Worm (Caenorhabditis elegans) whole organism, L3 larva: ENCODE measurements around the gene T24C2.5.

Experiments
- ZK546.5 ChIP-seq: sonication (generic microtip); optimal IDR thresholded peaks from 2 replicates; lab custom pipeline; 2017; ENCODE audit warnings: missing biosample characterization, missing genetic modification characterization
- aly-2 ChIP-seq: fragments of 150-350 bp; optimal IDR thresholded peaks from 2 replicates; lab custom pipeline; 2014; ENCODE audit warnings: missing biosample characterization, missing genetic modification characterization
- ama-1 ChIP-seq: fragments of 150-350 bp; optimal IDR thresholded peaks from 2 replicates; lab custom pipeline; 2018
- ceh-16 ChIP-seq: sonication (generic microtip); optimal IDR thresholded peaks from 2 replicates; lab custom pipeline; 2017; ENCODE audit warnings: missing biosample characterization, missing genetic modification characterization
- ceh-28 ChIP-seq: fragments of 150-350 bp; optimal IDR thresholded peaks from 2 replicates; lab custom pipeline; 2014; ENCODE audit warnings: missing biosample characterization, missing genetic modification reagents, missing genetic modification characterization
- ceh-82 ChIP-seq: fragments of 150-350 bp; optimal IDR thresholded peaks from 2 replicates; lab custom pipeline; 2014; ENCODE audit warnings: missing biosample characterization, missing genetic modification characterization
- ceh-9 ChIP-seq: sonication (generic microtip); optimal IDR thresholded peaks from 2 replicates; lab custom pipeline; 2018; ENCODE audit warnings: missing biosample characterization, missing genetic modification characterization
- daf-12 ChIP-seq: fragments of 150-350 bp; optimal IDR thresholded peaks from 2 replicates; lab custom pipeline; 2014; ENCODE audit warnings: missing biosample characterization, missing genetic modification reagents, missing genetic modification characterization
- egl-27 ChIP-seq: sonication (generic microtip); optimal IDR thresholded peaks from 4 replicates; lab custom pipeline; 2017; ENCODE audit warnings: missing biosample characterization, missing genetic modification reagents, missing genetic modification characterization
- elt-2 ChIP-seq: sonication (generic microtip); optimal IDR thresholded peaks from 2 replicates; lab custom pipeline; 2016; ENCODE audit warnings: missing genetic modification reagents, mild to moderate bottlenecking, missing genetic modification characterization, missing compliant biosample characterization
- fkh-10 ChIP-seq: sonication (generic microtip); optimal IDR thresholded peaks from 2 replicates; lab custom pipeline; 2017; ENCODE audit warnings: missing biosample characterization, missing genetic modification reagents, missing genetic modification characterization
- fos-1 ChIP-seq: fragments of 150-350 bp; optimal IDR thresholded peaks from 2 replicates; lab custom pipeline; 2014; ENCODE audit warnings: missing biosample characterization, missing genetic modification characterization
- jun-1 ChIP-seq: fragments of 150-350 bp; optimal IDR thresholded peaks from 2 replicates; lab custom pipeline; 2014; ENCODE audit warnings: missing biosample characterization, missing genetic modification reagents, missing genetic modification characterization
- lin-15B ChIP-seq: fragments of 150-350 bp; optimal IDR thresholded peaks from 2 replicates; lab custom pipeline; 2014; ENCODE audit warnings: missing biosample characterization, missing genetic modification characterization
- lsy-12 ChIP-seq: sonication (generic microtip); optimal IDR thresholded peaks from 2 replicates; lab custom pipeline; 2016; ENCODE audit warnings: mild to moderate bottlenecking, missing genetic modification characterization, missing compliant biosample characterization
- mdl-1 ChIP-seq: fragments of 150-350 bp; optimal IDR thresholded peaks from 2 replicates; lab custom pipeline; 2014; ENCODE audit warnings: missing biosample characterization, missing genetic modification characterization
- nfya-1 ChIP-seq: sonication (generic microtip); optimal IDR thresholded peaks from 2 replicates; lab custom pipeline; 2017; ENCODE audit warnings: missing genetic modification characterization, mild to moderate bottlenecking, missing compliant biosample characterization, antibody characterized with exemption, moderate library complexity; ENCODE audit not compliant: insufficient read depth
- nhr-11 ChIP-seq: fragments of 150-350 bp; optimal IDR thresholded peaks from 2 replicates; lab custom pipeline; 2014; ENCODE audit warnings: missing biosample characterization, missing genetic modification characterization
- nhr-23 ChIP-seq: fragments of 150-350 bp; optimal IDR thresholded peaks from 2 replicates; lab custom pipeline; 2014; ENCODE audit warnings: missing biosample characterization, missing genetic modification reagents, missing genetic modification characterization
- nhr-237 ChIP-seq: fragments of 150-350 bp; optimal IDR thresholded peaks from 2 replicates; lab custom pipeline; 2014; ENCODE audit warnings: missing biosample characterization, missing genetic modification characterization
- nhr-25 ChIP-seq: sonication (generic microtip); optimal IDR thresholded peaks from 2 replicates; lab custom pipeline; 2017; ENCODE audit warnings: missing biosample characterization, missing genetic modification characterization
- nhr-28 ChIP-seq: fragments of 150-350 bp; optimal IDR thresholded peaks from 2 replicates; lab custom pipeline; 2014; ENCODE audit warnings: missing biosample characterization, missing genetic modification characterization
- nhr-43 ChIP-seq: sonication (generic microtip); optimal IDR thresholded peaks from 2 replicates; lab custom pipeline; 2016; ENCODE audit warnings: mild to moderate bottlenecking, missing genetic modification characterization, missing compliant biosample characterization; ENCODE audit not compliant: poor library complexity, severe bottlenecking
- nhr-76 ChIP-seq: fragments of 150-350 bp; sonication (generic microtip); optimal IDR thresholded peaks from 5 replicates; lab custom pipeline; 2014; ENCODE audit warnings: missing biosample characterization, missing genetic modification characterization
- nhr-77 ChIP-seq: fragments of 150-350 bp; optimal IDR thresholded peaks from 2 replicates; lab custom pipeline; 2014; ENCODE audit warnings: missing biosample characterization, missing genetic modification characterization
- pha-4 ChIP-seq: fragments of 150-350 bp; optimal IDR thresholded peaks from 2 replicates; lab custom pipeline; 2014; ENCODE audit warnings: missing biosample characterization, missing genetic modification reagents, missing genetic modification characterization
- pqm-1 ChIP-seq: fragments of 150-350 bp; optimal IDR thresholded peaks from 2 replicates; lab custom pipeline; 2017; ENCODE audit warnings: missing biosample characterization, missing genetic modification characterization, inconsistent platforms
- skn-1 ChIP-seq: fragments of 150-350 bp; optimal IDR thresholded peaks from 2 replicates; lab custom pipeline; 2014; ENCODE audit warnings: missing biosample characterization, missing genetic modification characterization
- snpc-4 ChIP-seq: fragments of 150-350 bp; optimal IDR thresholded peaks from 2 replicates; lab custom pipeline; 2014; ENCODE audit warnings: missing biosample characterization, missing genetic modification characterization
- tbx-2 ChIP-seq: sonication (generic microtip); optimal IDR thresholded peaks from 2 replicates; lab custom pipeline; 2016; ENCODE audit warnings: mild to moderate bottlenecking, missing genetic modification characterization, missing compliant biosample characterization
- unc-39 ChIP-seq: sonication (generic microtip); optimal IDR thresholded peaks from 4 replicates; lab custom pipeline; 2017; ENCODE audit warnings: missing biosample characterization, missing genetic modification characterization
- zag-1 ChIP-seq: fragments of 150-350 bp; optimal IDR thresholded peaks from 2 replicates; lab custom pipeline; 2014; ENCODE audit warnings: missing biosample characterization, missing genetic modification characterization

Gene T24C2.5

DNA sequence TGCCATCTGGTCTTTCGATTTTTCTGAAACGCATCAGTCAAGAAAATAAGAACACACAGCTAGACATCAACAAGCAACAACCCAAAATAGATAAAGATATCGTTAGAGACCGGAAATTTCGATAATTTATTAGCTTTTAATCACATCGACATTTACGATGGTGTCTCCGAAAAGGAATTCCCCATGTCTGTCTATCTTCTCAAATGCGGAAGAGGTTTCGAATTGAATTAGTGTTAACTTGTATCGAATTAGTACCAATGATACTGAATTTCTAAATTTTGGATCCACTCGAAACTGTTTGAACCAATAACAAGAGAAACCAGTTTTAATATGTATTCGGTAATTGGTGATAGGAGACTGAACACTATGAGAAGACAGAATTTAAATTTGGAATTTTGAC lies 379 bp downstream of the T24C2.5 start:
- TF ChIP-seq lin-15B (tag; lab: Kevin White, UChicago) = no peak
- TF ChIP-seq aly-2 (tag; lab: Kevin White, UChicago) = no peak
- no peak for TF ChIP-seq pqm-1
- no peak for TF ChIP-seq nhr-11
- TF ChIP-seq unc-39 = no peak
- no peak for TF ChIP-seq ama-1 (lab: Kevin White, UChicago)
- no peak for TF ChIP-seq nfya-1 (tag; lab: Kevin White, UChicago)

DNA sequence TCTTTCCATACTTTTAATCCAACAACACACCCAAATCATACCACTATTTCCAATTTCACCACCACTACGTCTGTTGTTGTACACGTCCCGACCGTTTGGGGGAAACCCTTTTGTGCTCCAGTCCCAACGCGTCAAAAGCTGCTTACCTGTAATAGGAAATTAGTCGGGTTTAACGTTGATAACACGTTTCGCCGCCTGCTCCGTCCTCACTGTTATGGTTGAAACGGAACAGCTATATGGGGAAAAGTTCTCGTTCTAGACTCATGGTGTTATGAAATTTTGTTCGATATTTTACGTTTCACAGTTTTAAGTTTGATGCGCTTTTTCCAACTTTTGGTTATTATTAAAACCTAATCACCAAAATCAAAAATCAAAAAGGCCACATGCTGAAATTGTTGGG lies 1.7 kb downstream of the T24C2.5 start:
- TF ChIP-seq pqm-1 = peak; percentile 57
- TF ChIP-seq elt-2 (tag; lab: Kevin White, UChicago) = peak; percentile 50
- no peak for TF ChIP-seq skn-1 (tag; lab: Kevin White, UChicago)
- TF ChIP-seq, all 47 proteins: peak for 2

DNA sequence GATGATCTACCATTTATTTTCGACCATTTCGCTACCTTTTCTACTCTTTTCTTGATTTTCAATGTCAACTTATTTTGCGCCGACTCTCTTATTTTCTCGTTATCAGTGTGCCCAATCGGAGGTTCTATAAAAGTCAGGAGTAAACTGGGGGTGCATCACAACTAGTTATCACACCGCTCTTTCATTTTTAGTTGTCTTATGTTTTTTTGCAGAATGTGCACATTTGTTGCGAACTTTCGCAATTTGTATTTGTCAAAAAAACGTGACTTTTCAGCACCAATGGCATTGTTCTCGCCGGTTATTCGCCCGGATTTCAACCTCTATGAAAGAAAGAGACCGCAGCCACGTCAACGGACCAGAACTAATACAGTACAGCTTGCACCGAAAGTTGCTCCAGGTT lies 3.4 kb downstream of the T24C2.5 start:
- TF ChIP-seq nhr-43 (tag; lab: Kevin White, UChicago) = no peak
- TF ChIP-seq elt-2 (tag; lab: Kevin White, UChicago) = peak; percentile 66
- TF ChIP-seq ZK546.5 (tag; lab: Kevin White, UChicago) = no peak
- TF ChIP-seq fos-1 = no peak
- peak; percentile 41 for TF ChIP-seq pha-4 (tag; lab: Kevin White, UChicago)
- TF ChIP-seq zag-1 (tag; lab: Kevin White, UChicago) = no peak
- TF ChIP-seq pqm-1 = peak; percentile 67
- TF ChIP-seq tbx-2 (tag; lab: Kevin White, UChicago) = no peak

DNA sequence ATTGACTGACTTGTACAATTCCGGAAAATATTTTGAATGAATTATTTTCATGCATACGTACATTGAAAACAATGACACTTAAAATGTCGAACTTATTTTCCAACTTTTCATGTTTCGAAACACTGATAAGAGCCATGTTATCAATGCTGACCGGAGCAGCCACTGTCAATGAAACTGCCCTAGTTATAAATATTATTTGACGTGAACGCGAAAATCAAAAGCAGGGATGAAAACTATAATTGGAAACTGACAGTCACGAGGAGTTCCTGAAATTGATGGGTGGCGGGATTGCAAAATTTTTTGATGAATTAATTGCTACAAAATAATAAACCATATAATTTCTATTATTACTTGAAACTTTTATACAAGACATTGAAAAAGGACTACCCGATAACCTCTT lies 5.3 kb downstream of the T24C2.5 start:
- TF ChIP-seq pqm-1 (peak; percentile 75), elt-2 (tag; lab: Kevin White, UChicago) (peak; percentile 80), daf-12 (tag; lab: Kevin White, UChicago) (no peak)

DNA sequence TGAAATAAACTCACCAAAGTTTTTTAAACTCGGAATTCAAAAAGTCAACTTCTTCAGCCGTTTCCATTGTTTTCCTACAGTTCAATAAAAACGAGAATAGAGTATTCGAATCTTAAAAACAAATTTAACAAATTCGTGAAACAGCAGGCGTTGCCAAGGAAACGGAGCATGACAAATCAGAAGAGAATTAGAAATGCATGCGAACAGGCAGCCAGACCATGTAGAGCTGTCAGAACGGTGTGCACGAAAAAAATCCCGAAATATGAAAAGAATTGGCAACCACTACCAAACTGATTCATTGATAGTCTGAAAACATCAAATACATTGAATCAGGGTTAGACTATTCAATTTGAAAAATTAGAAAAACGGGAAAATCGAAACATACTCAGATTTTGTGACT lies 7.8 kb downstream of the T24C2.5 start, which contains the start of gene fbxa-81:
Gene fbxa-81 (minus strand): TSS at position 101 of the 400 bp plus-strand sequence.
- TF ChIP-seq jun-1 (tag; lab: Kevin White, UChicago) (no peak), pha-4 (tag; lab: Kevin White, UChicago) (no peak), snpc-4 (tag; lab: Kevin White, UChicago) (no peak), nhr-76 (tag; lab: Kevin White, UChicago) (no peak), mdl-1 (tag; lab: Kevin White, UChicago) (no peak), zag-1 (tag; lab: Kevin White, UChicago) (no peak), ceh-16 (no peak), nhr-237 (no peak), nhr-28 (tag; lab: Kevin White, UChicago) (no peak), lsy-12 (tag; lab: Kevin White, UChicago) (no peak), nhr-25 (tag; lab: Kevin White, UChicago) (no peak), nhr-77 (tag; lab: Kevin White, UChicago) (no peak), egl-27 (tag; lab: Kevin White, UChicago) (no peak), ceh-9 (tag; lab: Kevin White, UChicago) (no peak), daf-12 (tag; lab: Kevin White, UChicago) (no peak), ceh-82 (no peak), ceh-28 (tag; lab: Kevin White, UChicago) (no peak), nhr-43 (tag; lab: Kevin White, UChicago) (no peak), nhr-23 (no peak), fkh-10 (GFP tag; lab: Kevin White, UChicago) (no peak)

DNA sequence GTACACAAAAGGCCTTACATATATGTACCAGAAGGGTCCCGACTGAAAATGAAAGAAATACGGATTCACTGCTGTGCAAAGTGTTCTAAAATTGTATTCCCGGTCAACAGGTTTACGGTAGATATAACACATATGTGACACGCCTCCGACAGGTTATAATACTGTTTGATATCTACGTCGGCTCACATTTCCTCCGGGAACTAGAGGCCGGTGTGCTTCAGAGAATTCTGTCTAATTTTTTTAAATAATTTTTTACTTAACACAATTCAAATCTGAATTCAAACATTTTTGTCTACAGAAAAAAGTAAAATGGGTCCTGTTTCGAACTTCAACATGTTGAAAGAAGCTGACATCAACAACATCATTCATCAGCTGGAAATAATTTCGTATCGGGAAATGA lies 9.0 kb downstream of the T24C2.5 start, which contains the start of gene T24C2.3:
Gene T24C2.3 (plus strand): TSS at position 301 of the 400 bp plus-strand sequence.
- TF ChIP-seq unc-39 (no peak), nhr-28 (tag; lab: Kevin White, UChicago) (no peak), nhr-11 (no peak), lin-15B (tag; lab: Kevin White, UChicago) (no peak), nhr-76 (tag; lab: Kevin White, UChicago) (no peak), nhr-25 (tag; lab: Kevin White, UChicago) (no peak), jun-1 (tag; lab: Kevin White, UChicago) (no peak)
